Worm (Caenorhabditis elegans) whole organism, young adult: Measurements from ENCODE around the gene cox-10.

Experiments used
- B0336.3 ChIP-seq: fragments of 200-800 bp; sonication (Bioruptor generic); IDR thresholded peaks from 2 replicates; pipeline ENCODE4 v1.3.6; 2022; ENCODE audit warnings: missing genetic modification characterization, missing compliant biosample characterization
- D2030.7 ChIP-seq: fragments of 200-800 bp; sonication (Bioruptor generic); IDR thresholded peaks from 2 replicates; pipeline ENCODE4 v1.3.6; 2022; ENCODE audit warnings: missing genetic modification reagents, missing genetic modification characterization, missing compliant biosample characterization
- F55B11.4 ChIP-seq: sonication (generic microtip); optimal IDR thresholded peaks from 2 replicates; lab custom pipeline; 2016; ENCODE audit warnings: missing compliant biosample characterization, missing genetic modification characterization, borderline replicate concordance; ENCODE audit not compliant: insufficient read depth
- attf-5 ChIP-seq: fragments of 200-800 bp; sonication (Bioruptor generic); optimal IDR thresholded peaks from 2 replicates; lab custom pipeline; 2018; ENCODE audit warnings: mild to moderate bottlenecking, missing genetic modification characterization, missing compliant biosample characterization
- attf-6 ChIP-seq: fragments of 200-800 bp; sonication (Bioruptor generic); IDR thresholded peaks from 2 replicates; pipeline ENCODE4 v1.3.6; 2022; ENCODE audit warnings: missing genetic modification reagents, missing genetic modification characterization, missing compliant biosample characterization
- madf-3 ChIP-seq: fragments of 200-800 bp; sonication (Bioruptor generic); IDR thresholded peaks from 2 replicates; pipeline ENCODE4 v1.3.6; 2022; ENCODE audit warnings: missing genetic modification reagents, missing genetic modification characterization, missing compliant biosample characterization
- snpc-4 ChIP-seq, 5 experiments: fragments of 150-350 bp in 1 of 5; sonication (generic microtip) in 4 of 5; optimal IDR thresholded peaks; 2 replicates each; lab custom pipeline; 2014 to 2018; ENCODE audit warnings: missing genetic modification characterization in 5 of 5, missing biosample characterization in 3 of 5, antibody characterized with exemption in 2 of 5, mild to moderate bottlenecking in 2 of 5, missing compliant biosample characterization in 2 of 5, missing genotype in 2 of 5, moderate library complexity in 2 of 5, missing genetic modification reagents in 1 of 5
- unc-130 ChIP-seq: sonication (generic microtip); optimal IDR thresholded peaks from 2 replicates; lab custom pipeline; 2016; ENCODE audit warnings: missing genetic modification reagents, missing genetic modification characterization, missing compliant biosample characterization

ce11 chrII:12711490-12711889 lies 31.7 kb downstream of the cox-10 start:
- TF ChIP-seq attf-6 (GFP tag; lab: Robert Waterston, UW) (no peak), attf-5 (GFP tag; lab: Kevin White, UChicago) (no peak), madf-3 (GFP tag; lab: Robert Waterston, UW) (no peak), D2030.7 (GFP tag; lab: Robert Waterston, UW) (no peak), F55B11.4 (tag; lab: Kevin White, UChicago) (no peak), unc-130 (no peak), B0336.3 (GFP tag; lab: Robert Waterston, UW) (no peak), snpc-4 (GFP tag; optimal IDR thresholded peaks at IDR 0.05; lab: Kevin White, UChicago) (no peak), snpc-4 (tag; optimal IDR thresholded peaks at IDR 0.05; lab: Kevin White, UChicago) (no peak)
